Worm (Caenorhabditis elegans): ENCODE data around the gene skr-4.
"Not testable (repeated sequence)": the region's sequence is repeated elsewhere in the genome, so short reads cannot be mapped to it uniquely, and the experiment has no call there.

skr-4 gene

ce11 chrV:19934223-19934622, 10.2 kb downstream of the skr-4 start, which contains the start of gene algn-7:
TSS of gene algn-7 (minus strand) at chrV:19934323.
- TF ChIP-seq ceh-8 (GFP tag; optimal IDR thresholded peaks at IDR 0.05) (no peak), irx-1 (tag; optimal IDR thresholded peaks at IDR 0.05) (no peak), ceh-88 (GFP tag; IDR thresholded peaks at IDR 0.05) (no peak), sptf-1 (tag; optimal IDR thresholded peaks at IDR 0.05) (no peak), aha-1 (tag; optimal IDR thresholded peaks at IDR 0.05) (no peak), zag-1 (tag; optimal IDR thresholded peaks at IDR 0.05) (no peak), lin-14 (GFP tag; optimal IDR thresholded peaks at IDR 0.05) (no peak), lin-13 (GFP tag; optimal IDR thresholded peaks at IDR 0.05) (no peak), snpc-4 (tag; optimal IDR thresholded peaks at IDR 0.05) (no peak), fkh-4 (tag; optimal IDR thresholded peaks at IDR 0.05; ENCODE audit: borderline replicate concordance) (no peak)

DNA sequence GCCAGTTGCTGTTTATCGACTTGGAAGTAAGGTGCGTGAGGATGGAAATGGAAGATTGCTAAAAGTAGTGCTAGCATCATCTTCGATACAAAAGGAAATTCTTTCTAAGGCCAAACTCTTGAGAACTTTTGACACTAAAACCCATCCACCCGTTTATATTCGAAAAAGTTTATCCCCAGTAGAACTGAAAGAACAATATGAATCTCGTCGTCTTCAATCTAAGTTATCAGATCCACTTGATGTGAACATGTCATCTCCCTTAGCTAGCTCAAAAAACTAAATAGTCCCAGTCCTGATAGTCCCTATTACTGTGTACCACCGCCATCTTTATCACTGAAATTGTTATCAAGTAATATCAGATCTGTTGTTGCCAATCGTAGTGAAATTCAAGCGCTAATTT, 12.9 kb downstream of the skr-4 start:
- TF ChIP-seq elt-3 (tag; optimal IDR thresholded peaks at IDR 0.05) (no peak), ceh-90 (tag; optimal IDR thresholded peaks at IDR 0.05) (no peak), irx-1 (tag; optimal IDR thresholded peaks at IDR 0.05) (no peak), unc-30 (tag; optimal IDR thresholded peaks at IDR 0.05) (no peak), nhr-19 (GFP tag; conservative IDR thresholded peaks at IDR 0.05) (no peak), efl-1 (optimal IDR thresholded peaks at IDR 0.05) (no peak), efl-1 (GFP tag; optimal IDR thresholded peaks at IDR 0.05 in 1 of 2) (peak in 1 of 2 experiments; percentile 57), sup-37 (GFP tag; optimal IDR thresholded peaks at IDR 0.05) (no peak)

DNA sequence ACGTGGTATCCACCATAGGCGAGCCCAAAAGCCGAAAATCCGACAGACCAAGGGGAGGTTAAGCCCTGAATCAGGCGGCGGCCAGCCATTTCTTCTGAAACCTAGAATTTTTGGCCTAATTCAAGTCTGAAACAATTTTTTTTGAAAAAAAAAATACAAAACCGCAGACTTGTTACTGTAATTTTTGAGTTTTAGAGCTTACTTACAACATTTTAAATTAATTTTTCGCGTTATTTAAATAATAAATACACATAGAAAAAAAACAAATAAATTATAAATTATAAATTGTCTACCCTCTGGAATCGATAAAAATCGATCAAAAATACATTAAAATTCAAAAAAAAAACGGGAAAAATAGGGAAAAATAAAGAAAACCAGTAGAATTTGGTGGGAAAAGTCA, 22.5 kb downstream of the skr-4 start, which contains the start of gene dhs-24:
Gene dhs-24 (minus strand): TSS at position 101 of the 400 bp plus-strand sequence.
- TF ChIP-seq nhr-28 (tag; optimal IDR thresholded peaks at IDR 0.05), result no peak
- TF ChIP-seq ets-5 (GFP tag; IDR thresholded peaks at IDR 0.05), result no peak
- TF ChIP-seq aly-2 (tag; optimal IDR thresholded peaks at IDR 0.05), result no peak
- TF ChIP-seq dpl-1 (GFP tag; optimal IDR thresholded peaks at IDR 0.05), result no peak
- TF ChIP-seq blmp-1 (tag; optimal IDR thresholded peaks at IDR 0.05), result no peak
- TF ChIP-seq swsn-7 (tag; optimal IDR thresholded peaks at IDR 0.05), result no peak
- TF ChIP-seq lin-15B (tag; optimal IDR thresholded peaks at IDR 0.05), result no peak
- no peak for TF ChIP-seq dsc-1 (tag; optimal IDR thresholded peaks at IDR 0.05)
- no peak for TF ChIP-seq elt-2 (tag; optimal IDR thresholded peaks at IDR 0.05)
- TF ChIP-seq nhr-47 (tag; optimal IDR thresholded peaks at IDR 0.05), result no peak
- TF ChIP-seq F16B12.6 (tag; optimal IDR thresholded peaks at IDR 0.05), result no peak
- no peak for TF ChIP-seq lin-14 (GFP tag; optimal IDR thresholded peaks at IDR 0.05)

- TF ChIP-seq fkh-10 (GFP tag; optimal IDR thresholded peaks at IDR 0.05); rnt-1 (tag; optimal IDR thresholded peaks at IDR 0.05); pax-3 (tag; optimal IDR thresholded peaks at IDR 0.05): not testable (repeated sequence)
Observed at ce11 chrV:19948993-19949392, 25.0 kb downstream of the skr-4 start, which contains the start of gene tmed-4. TSS of gene tmed-4 (minus strand) at chrV:19949093.

DNA sequence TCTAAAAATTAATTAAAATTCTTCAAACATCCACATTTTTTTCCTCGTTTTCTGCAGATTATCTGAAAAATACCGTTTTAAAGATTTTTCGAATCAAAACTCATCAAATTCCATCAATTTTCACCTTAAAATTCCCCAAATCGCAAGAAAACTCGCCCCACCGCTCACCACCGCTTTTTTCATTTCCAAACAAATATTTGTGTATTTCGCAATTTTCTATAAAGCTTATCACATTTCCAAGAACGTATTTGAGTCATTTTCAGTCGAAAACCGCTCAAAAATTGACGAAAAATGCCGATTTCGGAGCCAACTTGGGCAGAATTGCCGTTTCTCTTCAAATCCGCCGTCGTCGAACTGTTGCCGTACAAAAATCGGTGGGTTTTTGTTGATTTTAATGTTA, 25.7 kb downstream of the skr-4 start, which contains the start of gene Y60A3A.8:
Gene Y60A3A.8 (plus strand): TSS at position 258 of the 400 bp plus-strand sequence.
- not testable (repeated sequence) for TF ChIP-seq nhr-71 (tag; optimal IDR thresholded peaks at IDR 0.05); lin-35 (GFP tag; optimal IDR thresholded peaks at IDR 0.05); snpc-4 (tag; optimal IDR thresholded peaks at IDR 0.05)

DNA sequence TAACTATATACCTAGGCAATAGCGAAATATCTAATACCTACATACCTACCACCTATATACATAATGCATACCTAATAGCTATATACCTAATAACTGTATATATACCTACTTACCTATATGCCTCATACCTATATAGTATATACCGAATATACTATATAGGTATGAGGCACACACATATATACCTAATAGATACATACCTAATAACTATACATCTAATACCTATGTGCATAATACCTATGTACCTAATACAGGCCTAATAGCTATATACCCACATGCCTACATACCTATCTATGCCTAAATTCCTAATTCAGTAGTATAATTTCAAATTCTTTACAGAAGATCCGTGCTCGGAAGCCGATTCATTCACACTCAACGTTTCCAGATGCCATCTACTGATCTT, 30.5 kb downstream of the skr-4 start:
- TF ChIP-seq dsc-1 (tag; optimal IDR thresholded peaks at IDR 0.05) (no peak), nhr-20 (tag; optimal IDR thresholded peaks at IDR 0.05) (no peak), fkh-10 (GFP tag; optimal IDR thresholded peaks at IDR 0.05) (no peak), efl-1 (optimal IDR thresholded peaks at IDR 0.05) (no peak), efl-1 (GFP tag; optimal IDR thresholded peaks at IDR 0.05 in 1 of 2) (peak in 1 of 2 experiments; percentile 57), irx-1 (tag; optimal IDR thresholded peaks at IDR 0.05) (no peak), alr-1 (tag; optimal IDR thresholded peaks at IDR 0.05; ENCODE audit: borderline replicate concordance) (peak; percentile 15), efl-3 (GFP tag; optimal IDR thresholded peaks at IDR 0.05) (no peak), ztf-4 (tag; optimal IDR thresholded peaks at IDR 0.05) (no peak), ama-1 (optimal IDR thresholded peaks at IDR 0.05) (no peak)

Data from whole organism, L1 larva.